Worm (Caenorhabditis elegans) whole organism, L1 larva: ENCODE results near the gene cul-2.

Source experiments
- aly-2 ChIP-seq: fragments of 150-350 bp; optimal IDR thresholded peaks from 2 replicates; lab custom pipeline; 2014; ENCODE audit warnings: missing biosample characterization, missing genetic modification characterization
- elt-3 ChIP-seq, 6 experiments: fragments of 150-350 bp in 1 of 6; sonication (generic microtip); optimal IDR thresholded peaks; 2 replicates each; lab custom pipeline; 2017 to 2018; ENCODE audit warnings: missing biosample characterization in 6 of 6, missing genetic modification characterization in 6 of 6, inconsistent platforms in 1 of 6
- zag-1 ChIP-seq: fragments of 150-350 bp; optimal IDR thresholded peaks from 2 replicates; lab custom pipeline; 2014; ENCODE audit warnings: missing biosample characterization, missing genetic modification characterization

DNA sequence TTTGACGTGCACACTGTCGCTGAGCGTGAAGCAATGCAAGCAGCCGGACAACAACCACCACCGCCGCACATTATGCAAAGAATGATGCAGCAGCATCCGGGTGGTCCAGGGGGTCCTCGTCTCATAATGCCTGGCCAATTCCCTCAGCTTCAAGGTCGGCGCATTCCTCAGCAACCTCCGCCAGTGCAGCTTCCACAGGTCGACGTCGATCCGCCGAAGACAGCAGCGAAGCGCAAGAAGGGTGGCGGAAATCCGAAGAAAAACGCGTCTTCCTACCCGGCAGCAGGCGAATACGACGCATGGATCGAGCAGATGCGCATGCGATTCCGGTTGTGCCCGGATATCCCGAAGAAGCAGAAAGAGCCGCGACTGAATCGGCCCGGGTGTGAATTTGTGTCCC is 35.7 kb upstream of the cul-2 start:
- TF ChIP-seq elt-3 (tag; optimal IDR thresholded peaks at IDR 0.05; lab: Kevin White, UChicago) (no peak), zag-1 (tag; lab: Kevin White, UChicago) (no peak), aly-2 (tag; lab: Kevin White, UChicago) (no peak)
